Fruit fly (Drosophila melanogaster): ENCODE data around the gene CG31668.

The CG31668 gene

dm6 chr2L:2197475-2198118 is 8.4 kb downstream of the CG31668 start, which contains the start of gene COX7AL2 (continued):
- TF ChIP-seq ara (GFP tag; IDR thresholded peaks at IDR 0.05) (no peak), CG2116 (GFP tag; optimal IDR thresholded peaks at IDR 0.05) (no peak)

DNA sequence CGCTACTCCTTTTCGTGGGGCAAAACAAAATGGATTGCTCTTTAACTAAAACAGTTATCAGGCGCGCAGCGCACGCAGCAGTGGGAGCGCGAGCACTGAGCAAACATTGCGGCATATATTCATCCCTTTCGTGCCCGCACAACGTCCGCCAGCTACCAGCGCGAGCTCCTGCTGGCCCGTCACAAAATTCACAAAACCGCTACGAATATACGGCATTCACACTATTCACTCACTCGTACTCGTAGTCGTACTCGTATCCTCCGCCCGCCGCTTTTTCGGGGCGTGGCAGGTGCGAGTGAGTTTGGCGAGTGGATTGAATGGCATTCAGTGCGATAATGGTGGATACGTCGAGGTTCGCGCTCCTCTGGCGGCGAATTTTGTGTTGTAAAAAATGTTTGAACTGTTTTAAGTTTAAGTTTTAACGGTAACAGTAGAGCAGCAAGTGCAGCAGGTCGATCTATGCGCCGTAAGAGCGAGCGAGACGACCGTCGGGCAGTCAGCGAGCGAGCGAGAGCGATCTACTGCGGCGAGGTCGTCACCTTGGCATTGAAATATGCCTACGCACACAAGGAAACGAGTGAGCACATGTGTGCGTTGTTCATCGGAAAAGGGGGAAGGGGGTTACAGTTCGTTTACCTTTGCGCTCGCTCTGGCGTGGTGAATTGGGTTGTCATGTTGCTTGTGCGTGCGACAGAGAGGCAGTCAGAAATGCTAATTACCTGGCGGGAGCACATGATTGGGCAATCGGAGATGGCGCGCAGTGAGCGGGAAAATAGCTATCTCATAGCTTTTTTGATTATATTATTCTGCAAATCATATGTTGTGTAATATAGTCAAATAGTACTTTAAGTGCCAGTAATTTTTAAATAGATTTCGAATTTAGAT is 9.1 kb downstream of the CG31668 start:
- TF ChIP-seq zfh2 (GFP tag; optimal IDR thresholded peaks at IDR 0.05) = peak; percentile 18
- no peak for TF ChIP-seq eve (GFP tag; optimal IDR thresholded peaks at IDR 0.05)
- TF ChIP-seq CG16815 (GFP tag; optimal IDR thresholded peaks at IDR 0.05) = peak; percentile 50
- peak; percentile 84 for TF ChIP-seq CG13296 (GFP tag; optimal IDR thresholded peaks at IDR 0.05)
- TF ChIP-seq disco-r (GFP tag; optimal IDR thresholded peaks at IDR 0.05) = no peak
- TF ChIP-seq ash1 (GFP tag; optimal IDR thresholded peaks at IDR 0.05) = peak; percentile 5
- peak; percentile 15 for TF ChIP-seq CG18476 (GFP tag; optimal IDR thresholded peaks at IDR 0.05)
- TF ChIP-seq CG33213 (GFP tag; optimal IDR thresholded peaks at IDR 0.05) = peak; percentile 63
- no peak for TF ChIP-seq CG12104 (GFP tag; optimal IDR thresholded peaks at IDR 0.05)
- no peak for TF ChIP-seq CG31224 (GFP tag; IDR thresholded peaks at IDR 0.05)
- TF ChIP-seq MTF-1 (GFP tag; optimal IDR thresholded peaks at IDR 0.05; ENCODE audit: borderline replicate concordance) = peak; percentile 42
- TF ChIP-seq croc (GFP tag; conservative IDR thresholded peaks at IDR 0.05) = no peak
- no peak for TF ChIP-seq crc (GFP tag; optimal IDR thresholded peaks at IDR 0.05)
- no peak for TF ChIP-seq Dll (GFP tag; IDR thresholded peaks at IDR 0.05; ENCODE audit: partially characterized antibody)
- no peak for TF ChIP-seq sc (optimal IDR thresholded peaks at IDR 0.05)
- peak; percentile 49 for TF ChIP-seq sc (GFP tag; optimal IDR thresholded peaks at IDR 0.05)
- peak; percentile 2 for TF ChIP-seq Six4 (GFP tag; optimal IDR thresholded peaks at IDR 0.05)
- peak; percentile 83 for TF ChIP-seq sqz (GFP tag; optimal IDR thresholded peaks at IDR 0.05)
- TF ChIP-seq CG10147 (GFP tag; optimal IDR thresholded peaks at IDR 0.05) = peak; percentile 26
- TF ChIP-seq CG9215 (GFP tag; IDR thresholded peaks at IDR 0.05) = no peak
- no peak for TF ChIP-seq CG32767 (GFP tag; IDR thresholded peaks at IDR 0.05)
- TF ChIP-seq CG12299 (tag; optimal IDR thresholded peaks at IDR 0.05) = peak; percentile 20
- peak in 1 of 2 experiments; percentile 56 for TF ChIP-seq insv (GFP tag; optimal IDR thresholded peaks at IDR 0.05)
- no peak for TF ChIP-seq Mrtf (GFP tag; IDR thresholded peaks at IDR 0.05)
- peak; percentile 56 for TF ChIP-seq gro (GFP tag; optimal IDR thresholded peaks at IDR 0.05)
- no peak for TF ChIP-seq en (GFP tag; optimal IDR thresholded peaks at IDR 0.05)
- peak; percentile 38 for TF ChIP-seq CG1602 (GFP tag; optimal IDR thresholded peaks at IDR 0.05)
- TF ChIP-seq CG13287 (GFP tag; IDR thresholded peaks at IDR 0.05; ENCODE audit: partially characterized antibody) = no peak
- TF ChIP-seq CG12236 (GFP tag; optimal IDR thresholded peaks at IDR 0.05) = no peak
- no peak for TF ChIP-seq MESR4 (GFP tag; optimal IDR thresholded peaks at IDR 0.05)
- peak; percentile 14 for TF ChIP-seq CG16863 (GFP tag; optimal IDR thresholded peaks at IDR 0.05)
- TF ChIP-seq CG9876 (GFP tag; optimal IDR thresholded peaks at IDR 0.05) = no peak
- TF ChIP-seq HmgD (GFP tag; optimal IDR thresholded peaks at IDR 0.05) = peak; percentile 68
- TF ChIP-seq klu (GFP tag; IDR thresholded peaks at IDR 0.05) = no peak
- TF ChIP-seq hbn (GFP tag; IDR thresholded peaks at IDR 0.05; ENCODE audit: partially characterized antibody) = no peak
- no peak for TF ChIP-seq repo (GFP tag; optimal IDR thresholded peaks at IDR 0.05)
- no peak for TF ChIP-seq ap (GFP tag; IDR thresholded peaks at IDR 0.05)
- peak; percentile 38 for TF ChIP-seq CG14710 (tag; optimal IDR thresholded peaks at IDR 0.05)
- peak; percentile 94 for TF ChIP-seq zen (tag; optimal IDR thresholded peaks at IDR 0.05)
- no peak for TF ChIP-seq Mes4 (GFP tag; optimal IDR thresholded peaks at IDR 0.05)
- TF ChIP-seq TFAM (GFP tag; optimal IDR thresholded peaks at IDR 0.05) = no peak
- no peak for TF ChIP-seq sob (GFP tag; IDR thresholded peaks at IDR 0.05)
- peak; percentile 69 for TF ChIP-seq CG10209 (GFP tag; optimal IDR thresholded peaks at IDR 0.05)
- no peak for TF ChIP-seq sr (GFP tag; IDR thresholded peaks at IDR 0.05)
- TF ChIP-seq CG6813 (GFP tag; optimal IDR thresholded peaks at IDR 0.05) = peak; percentile 30
